Fruit fly (Drosophila melanogaster): ENCODE measurements around the gene CG3437.
A peak's percentile ranks its signal among the peaks of the same experiment; 100 is the strongest.

The CG3437 gene

dm6 chr3L:9465652-9466244, 8.3 kb upstream of the CG3437 start:
- TF ChIP-seq Crg-1 (GFP tag; optimal IDR thresholded peaks at IDR 0.05): no peak
- no peak for TF ChIP-seq Mnt (GFP tag; optimal IDR thresholded peaks at IDR 0.05)
- TF ChIP-seq Hr96 (GFP tag; optimal IDR thresholded peaks at IDR 0.05): no peak
- no peak for TF ChIP-seq ovo (GFP tag; optimal IDR thresholded peaks at IDR 0.05)
- no peak for TF ChIP-seq cnc (optimal IDR thresholded peaks at IDR 0.05)
- TF ChIP-seq CG5204 (GFP tag; optimal IDR thresholded peaks at IDR 0.05): no peak
- TF ChIP-seq CG7101 (tag; optimal IDR thresholded peaks at IDR 0.05): no peak
- TF ChIP-seq toe (GFP tag; optimal IDR thresholded peaks at IDR 0.05): no peak
- no peak for TF ChIP-seq Clk (GFP tag; optimal IDR thresholded peaks at IDR 0.05)
- peak; percentile 12 for TF ChIP-seq cic (GFP tag; optimal IDR thresholded peaks at IDR 0.05)
- TF ChIP-seq CG14711 (tag; optimal IDR thresholded peaks at IDR 0.05): no peak
- TF ChIP-seq CG11617 (GFP tag; optimal IDR thresholded peaks at IDR 0.05): no peak
- TF ChIP-seq tj (GFP tag; optimal IDR thresholded peaks at IDR 0.05): no peak
- TF ChIP-seq bab1 (GFP tag; optimal IDR thresholded peaks at IDR 0.05): no peak
- no peak for TF ChIP-seq CG7045 (GFP tag; optimal IDR thresholded peaks at IDR 0.05)
- TF ChIP-seq CG1620 (GFP tag; optimal IDR thresholded peaks at IDR 0.05): no peak
- no peak for TF ChIP-seq CG33017 (tag; optimal IDR thresholded peaks at IDR 0.05)
- TF ChIP-seq kay (GFP tag; ENCODE audit: borderline replicate concordance): no peak
- TF ChIP-seq CG12768 (GFP tag; optimal IDR thresholded peaks at IDR 0.05): peak; percentile 40
- TF ChIP-seq pad (GFP tag; optimal IDR thresholded peaks at IDR 0.05): peak; percentile 8

DNA sequence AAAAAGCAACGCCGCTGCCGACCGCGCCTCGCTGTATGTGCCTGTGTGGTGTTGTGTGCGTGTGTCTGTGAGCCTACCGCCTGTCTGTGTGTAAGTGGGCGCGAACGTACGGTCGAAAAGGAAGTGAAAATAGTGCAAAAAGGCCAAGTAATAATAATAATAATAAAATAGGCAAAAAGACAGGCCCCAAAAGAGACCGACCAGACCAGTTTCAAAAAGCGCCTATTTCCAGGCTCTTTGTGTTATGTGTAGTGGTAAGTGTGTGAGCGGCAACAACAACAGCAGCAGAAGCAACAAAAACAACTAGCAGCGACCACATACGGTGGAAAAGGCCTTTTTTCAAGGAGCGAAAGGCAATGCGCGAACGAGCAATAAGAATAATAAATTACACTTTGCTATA, 5.3 kb upstream of the CG3437 start:
- TF ChIP-seq bab1 (GFP tag; optimal IDR thresholded peaks at IDR 0.05): no peak
- TF ChIP-seq CG7101 (tag; optimal IDR thresholded peaks at IDR 0.05): no peak
- TF ChIP-seq cic (GFP tag; optimal IDR thresholded peaks at IDR 0.05): no peak
- TF ChIP-seq Hr96 (GFP tag; optimal IDR thresholded peaks at IDR 0.05): no peak
- no peak for TF ChIP-seq tj (GFP tag; optimal IDR thresholded peaks at IDR 0.05)

dm6 chr3L:9462247-9462769, 4.8 kb upstream of the CG3437 start:
- TF ChIP-seq kay (GFP tag; ENCODE audit: borderline replicate concordance) (peak; percentile 81), CG14711 (tag; optimal IDR thresholded peaks at IDR 0.05) (peak; percentile 82), CG12768 (GFP tag; optimal IDR thresholded peaks at IDR 0.05) (peak; percentile 90), Clk (GFP tag; optimal IDR thresholded peaks at IDR 0.05) (peak; percentile 32), cnc (optimal IDR thresholded peaks at IDR 0.05) (no peak), ovo (GFP tag; optimal IDR thresholded peaks at IDR 0.05) (no peak), cic (GFP tag; optimal IDR thresholded peaks at IDR 0.05) (peak; percentile 52), Hr96 (GFP tag; optimal IDR thresholded peaks at IDR 0.05) (peak; percentile 72), CG1620 (GFP tag; optimal IDR thresholded peaks at IDR 0.05) (peak; percentile 14), Mnt (GFP tag; optimal IDR thresholded peaks at IDR 0.05) (peak; percentile 54), CG5204 (GFP tag; optimal IDR thresholded peaks at IDR 0.05) (peak; percentile 79), toe (GFP tag; optimal IDR thresholded peaks at IDR 0.05) (peak; percentile 70), bab1 (GFP tag; optimal IDR thresholded peaks at IDR 0.05) (peak; percentile 89), tj (GFP tag; optimal IDR thresholded peaks at IDR 0.05) (peak; percentile 47), CG7045 (GFP tag; optimal IDR thresholded peaks at IDR 0.05) (peak; percentile 92), pad (GFP tag; optimal IDR thresholded peaks at IDR 0.05) (peak; percentile 56), CG7101 (tag; optimal IDR thresholded peaks at IDR 0.05) (peak; percentile 91), CG11617 (GFP tag; optimal IDR thresholded peaks at IDR 0.05) (peak; percentile 90), Crg-1 (GFP tag; optimal IDR thresholded peaks at IDR 0.05) (peak; percentile 10), CG33017 (tag; optimal IDR thresholded peaks at IDR 0.05) (peak; percentile 94)

DNA sequence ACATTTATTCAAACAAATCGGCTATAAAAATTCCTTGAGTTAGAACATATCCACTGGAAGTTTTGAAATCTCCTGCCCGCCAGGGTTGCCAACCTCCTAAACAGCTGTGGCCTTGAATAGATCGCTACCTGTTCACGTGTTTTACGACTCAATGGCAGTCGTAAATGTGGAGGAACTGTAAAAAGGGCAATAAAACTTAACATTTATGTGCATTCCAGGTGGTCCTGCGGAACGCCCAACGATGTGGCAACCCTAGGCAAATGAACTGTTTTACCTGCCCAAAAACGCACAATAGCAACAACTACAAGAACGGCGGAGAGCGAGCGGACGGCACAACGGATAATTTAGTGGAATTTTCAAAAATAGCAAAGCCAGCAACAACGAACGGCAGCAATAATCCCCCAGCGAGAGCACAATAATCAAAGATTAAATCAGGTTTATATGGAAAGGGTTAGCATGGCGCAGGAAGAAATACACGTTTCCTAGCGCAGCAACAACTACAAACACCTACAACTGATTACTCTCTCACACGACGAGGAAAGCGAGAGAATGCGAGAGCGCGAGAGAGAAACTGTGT, 4.3 kb upstream of the CG3437 start:
- TF ChIP-seq CG12768 (GFP tag; optimal IDR thresholded peaks at IDR 0.05): no peak
- no peak for TF ChIP-seq ovo (GFP tag; optimal IDR thresholded peaks at IDR 0.05)
- TF ChIP-seq CG33017 (tag; optimal IDR thresholded peaks at IDR 0.05): no peak
- peak; percentile 78 for TF ChIP-seq CG14711 (tag; optimal IDR thresholded peaks at IDR 0.05)
- no peak for TF ChIP-seq bab1 (GFP tag; optimal IDR thresholded peaks at IDR 0.05)

dm6 chr3L:9460775-9461491, 3.5 kb upstream of the CG3437 start, which contains the start of the genes CG3434 and CG44838:
Gene CG3434 (minus strand): TSS chr3L:9460799.
Gene CG44838 (plus strand): TSS chr3L:9461050.
- peak; percentile 62 for TF ChIP-seq CG5204 (GFP tag; optimal IDR thresholded peaks at IDR 0.05)
- no peak for TF ChIP-seq Clk (GFP tag; optimal IDR thresholded peaks at IDR 0.05)
- peak; percentile 87 for TF ChIP-seq toe (GFP tag; optimal IDR thresholded peaks at IDR 0.05)
- TF ChIP-seq CG7101 (tag; optimal IDR thresholded peaks at IDR 0.05): peak; percentile 67
- TF ChIP-seq cic (GFP tag; optimal IDR thresholded peaks at IDR 0.05): peak; percentile 55
- peak; percentile 53 for TF ChIP-seq CG7045 (GFP tag; optimal IDR thresholded peaks at IDR 0.05)
- peak; percentile 78 for TF ChIP-seq bab1 (GFP tag; optimal IDR thresholded peaks at IDR 0.05)
- no peak for TF ChIP-seq cnc (optimal IDR thresholded peaks at IDR 0.05)
- TF ChIP-seq CG11617 (GFP tag; optimal IDR thresholded peaks at IDR 0.05): peak; percentile 72
- peak; percentile 96 for TF ChIP-seq pad (GFP tag; optimal IDR thresholded peaks at IDR 0.05)
- peak; percentile 34 for TF ChIP-seq Crg-1 (GFP tag; optimal IDR thresholded peaks at IDR 0.05)
- peak; percentile 72 for TF ChIP-seq CG14711 (tag; optimal IDR thresholded peaks at IDR 0.05)
- peak; percentile 48 for TF ChIP-seq tj (GFP tag; optimal IDR thresholded peaks at IDR 0.05)
- peak; percentile 70 for TF ChIP-seq CG33017 (tag; optimal IDR thresholded peaks at IDR 0.05)
- TF ChIP-seq Mnt (GFP tag; optimal IDR thresholded peaks at IDR 0.05): peak; percentile 77
- peak; percentile 67 for TF ChIP-seq CG1620 (GFP tag; optimal IDR thresholded peaks at IDR 0.05)
- peak; percentile 69 for TF ChIP-seq CG12768 (GFP tag; optimal IDR thresholded peaks at IDR 0.05)
- peak; percentile 71 for TF ChIP-seq Hr96 (GFP tag; optimal IDR thresholded peaks at IDR 0.05)
- TF ChIP-seq kay (GFP tag; ENCODE audit: borderline replicate concordance): no peak
- TF ChIP-seq ovo (GFP tag; optimal IDR thresholded peaks at IDR 0.05): no peak

Measured in whole organism, adult.